Worm (Caenorhabditis elegans) whole organism, mixed stage, embryonic: Measurements from ENCODE around the gene F47D12.9.

ENCODE experiments used
- M03D4.4 ChIP-seq: sonication (generic microtip); optimal IDR thresholded peaks from 2 replicates; lab custom pipeline; 2017; ENCODE audit warnings: mild to moderate bottlenecking, missing genetic modification characterization, missing compliant biosample characterization
- bed-3 ChIP-seq: fragments of 200-800 bp; sonication (Bioruptor generic); optimal IDR thresholded peaks from 3 replicates; lab custom pipeline; 2018; ENCODE audit warnings: mild to moderate bottlenecking, missing genetic modification characterization, moderate library complexity, missing compliant biosample characterization
- blmp-1 ChIP-seq: fragments of 150-350 bp; optimal IDR thresholded peaks from 2 replicates; lab custom pipeline; 2014; ENCODE audit warnings: missing biosample characterization, missing genetic modification characterization
- ceh-43 ChIP-seq: fragments of 200-800 bp; sonication (Bioruptor generic); optimal IDR thresholded peaks from 2 replicates; lab custom pipeline; 2018; ENCODE audit warnings: mild to moderate bottlenecking, missing genetic modification characterization, moderate library complexity, missing compliant biosample characterization
- ceh-83 ChIP-seq: fragments of 200-800 bp; sonication (Bioruptor generic); optimal IDR thresholded peaks from 2 replicates; lab custom pipeline; 2018; ENCODE audit warnings: mild to moderate bottlenecking, missing genetic modification characterization, missing compliant biosample characterization
- ces-1 ChIP-seq: fragments of 150-350 bp; optimal IDR thresholded peaks from 2 replicates; lab custom pipeline; 2014; ENCODE audit warnings: missing biosample characterization, missing genetic modification reagents, missing genetic modification characterization
- cnd-1 ChIP-seq: fragments of 200-800 bp; sonication (Bioruptor generic); optimal IDR thresholded peaks from 2 replicates; lab custom pipeline; 2018; ENCODE audit warnings: mild to moderate bottlenecking, missing genetic modification characterization, missing compliant biosample characterization
- drap-1 ChIP-seq: fragments of 200-800 bp; sonication (Bioruptor generic); optimal IDR thresholded peaks from 3 replicates; lab custom pipeline; 2018; ENCODE audit warnings: mild to moderate bottlenecking, missing genetic modification characterization, missing compliant biosample characterization
- elt-1 ChIP-seq: sonication (generic microtip); optimal IDR thresholded peaks from 2 replicates; lab custom pipeline; 2017; ENCODE audit warnings: missing genetic modification characterization, mild to moderate bottlenecking, missing compliant biosample characterization, antibody characterized with exemption, moderate library complexity, borderline replicate concordance; ENCODE audit not compliant: insufficient read depth
- flh-1 ChIP-seq: fragments of 200-800 bp; sonication (Bioruptor generic); optimal IDR thresholded peaks from 2 replicates; lab custom pipeline; 2018; ENCODE audit warnings: mild to moderate bottlenecking, missing genetic modification characterization, moderate library complexity, missing compliant biosample characterization
- ham-2 ChIP-seq: fragments of 200-800 bp; sonication (Bioruptor generic); optimal IDR thresholded peaks from 2 replicates; lab custom pipeline; 2018; ENCODE audit warnings: mild to moderate bottlenecking, missing genetic modification characterization, missing compliant biosample characterization
- hlh-1 ChIP-seq: fragments of 150-350 bp; optimal IDR thresholded peaks from 2 replicates; lab custom pipeline; 2014; ENCODE audit warnings: missing biosample characterization, missing genetic modification reagents, missing genetic modification characterization
- lin-13 ChIP-seq: fragments of 150-350 bp; optimal IDR thresholded peaks from 2 replicates; lab custom pipeline; 2014; ENCODE audit warnings: missing biosample characterization, missing genetic modification characterization
- lin-32 ChIP-seq: fragments of 200-800 bp; sonication (Bioruptor generic); optimal IDR thresholded peaks from 2 replicates; lab custom pipeline; 2018; ENCODE audit warnings: mild to moderate bottlenecking, missing genetic modification characterization, missing compliant biosample characterization
- lsy-2 ChIP-seq: fragments of 150-350 bp; optimal IDR thresholded peaks from 2 replicates; lab custom pipeline; 2014; ENCODE audit warnings: missing biosample characterization, missing genetic modification characterization
- mep-1 ChIP-seq: fragments of 150-350 bp; optimal IDR thresholded peaks from 2 replicates; lab custom pipeline; 2017; ENCODE audit warnings: missing biosample characterization, missing genetic modification reagents, missing genetic modification characterization, inconsistent platforms
- mls-2 ChIP-seq: sonication (generic microtip); optimal IDR thresholded peaks from 2 replicates; lab custom pipeline; 2016; ENCODE audit warnings: mild to moderate bottlenecking, missing genetic modification characterization, moderate library complexity, missing compliant biosample characterization
- nhr-12 ChIP-seq: fragments of 150-350 bp; optimal IDR thresholded peaks from 2 replicates; lab custom pipeline; 2014; ENCODE audit warnings: missing biosample characterization, missing genetic modification characterization
- nhr-2 ChIP-seq: fragments of 150-350 bp; optimal IDR thresholded peaks from 2 replicates; lab custom pipeline; 2014; ENCODE audit warnings: missing biosample characterization, missing genetic modification characterization
- nhr-28 ChIP-seq: fragments of 150-350 bp; optimal IDR thresholded peaks from 2 replicates; lab custom pipeline; 2014; ENCODE audit warnings: missing biosample characterization, missing genetic modification characterization
- nhr-76 ChIP-seq: sonication (generic microtip); optimal IDR thresholded peaks from 2 replicates; lab custom pipeline; 2017; ENCODE audit warnings: missing biosample characterization, missing genetic modification characterization
- pha-4 ChIP-seq: fragments of 150-350 bp; optimal IDR thresholded peaks from 2 replicates; lab custom pipeline; 2018; ENCODE audit warnings: missing biosample characterization, missing genetic modification reagents, missing genetic modification characterization
- sem-2 ChIP-seq: fragments of 200-800 bp; sonication (Bioruptor generic); optimal IDR thresholded peaks from 2 replicates; lab custom pipeline; 2018; ENCODE audit warnings: mild to moderate bottlenecking, missing genetic modification characterization, missing compliant biosample characterization
- snpc-4 ChIP-seq: fragments of 150-350 bp; optimal IDR thresholded peaks from 2 replicates; lab custom pipeline; 2014; ENCODE audit warnings: missing biosample characterization, missing genetic modification characterization
- sptf-1 ChIP-seq: sonication (generic microtip); optimal IDR thresholded peaks from 2 replicates; lab custom pipeline; 2017; ENCODE audit warnings: mild to moderate bottlenecking, missing genetic modification characterization, moderate library complexity, missing compliant biosample characterization
- tbx-8 ChIP-seq: fragments of 200-800 bp; sonication (Bioruptor generic); optimal IDR thresholded peaks from 2 replicates; lab custom pipeline; 2018; ENCODE audit warnings: mild to moderate bottlenecking, missing genetic modification characterization, moderate library complexity, missing compliant biosample characterization
- unc-120 ChIP-seq: sonication (generic microtip); optimal IDR thresholded peaks from 2 replicates; lab custom pipeline; 2017; ENCODE audit warnings: missing genetic modification characterization, missing compliant biosample characterization; ENCODE audit not compliant: poor library complexity, severe bottlenecking
- unc-39 ChIP-seq: fragments of 150-350 bp; optimal IDR thresholded peaks from 2 replicates; lab custom pipeline; 2014; ENCODE audit warnings: missing biosample characterization, missing genetic modification characterization
- zip-8 ChIP-seq: fragments of 150-350 bp; optimal IDR thresholded peaks from 2 replicates; lab custom pipeline; 2014; ENCODE audit warnings: missing biosample characterization, missing genetic modification characterization
- ztf-11 ChIP-seq: fragments of 150-350 bp; optimal IDR thresholded peaks from 2 replicates; lab custom pipeline; 2014; ENCODE audit warnings: missing biosample characterization, missing genetic modification characterization

Gene F47D12.9

ce11 chrIII:6341878-6342453 lies 38.8 kb upstream of the F47D12.9 start, which contains the start of gene rpn-13:
rpn-13 (minus strand) TSS chrIII:6341928.
- TF ChIP-seq nhr-76 (tag; lab: Kevin White, UChicago): no peak
- peak; percentile 10 for TF ChIP-seq pha-4 (tag; lab: Kevin White, UChicago)
- no peak for TF ChIP-seq bed-3 (GFP tag; lab: Kevin White, UChicago)
- no peak for TF ChIP-seq ceh-83 (GFP tag; lab: Kevin White, UChicago)
- peak; percentile 33 for TF ChIP-seq ces-1 (GFP tag; lab: Kevin White, UChicago)
- peak; percentile 43 for TF ChIP-seq M03D4.4 (tag; lab: Kevin White, UChicago)
- TF ChIP-seq lin-32: no peak
- TF ChIP-seq drap-1 (GFP tag; lab: Kevin White, UChicago): peak; percentile 42
- TF ChIP-seq unc-120 (tag; lab: Kevin White, UChicago): peak; percentile 95
- peak; percentile 97 for TF ChIP-seq lsy-2
- TF ChIP-seq lin-13 (tag; lab: Kevin White, UChicago): peak; percentile 31
- peak; percentile 0 for TF ChIP-seq ceh-43

DNA sequence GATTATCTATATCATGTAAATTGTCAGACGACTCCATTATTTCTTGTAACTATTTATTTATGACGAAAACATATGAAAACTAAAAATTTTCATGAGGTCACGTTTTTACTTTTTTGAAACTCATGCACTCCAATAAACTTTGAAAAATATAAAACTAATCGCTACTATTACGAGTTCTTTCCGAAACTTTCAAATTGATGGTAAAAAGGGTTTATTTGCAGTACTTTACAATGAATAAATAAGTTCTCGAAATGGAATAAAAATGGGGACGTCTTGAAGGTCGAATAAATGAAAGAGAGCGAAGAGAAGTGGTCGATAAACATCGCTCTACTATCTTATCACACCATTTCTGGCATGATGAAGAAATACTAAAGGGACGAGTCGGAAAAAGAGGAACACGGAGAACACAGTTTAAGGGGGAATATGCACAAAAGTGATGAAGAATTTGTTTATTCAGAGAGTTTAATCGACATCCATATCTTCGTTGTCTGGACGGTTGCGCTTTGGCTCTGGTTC lies 36.8 kb upstream of the F47D12.9 start, which contains the start of gene let-767:
Gene let-767 (minus strand): TSS at position 51 of the 516 bp plus-strand sequence.
- TF ChIP-seq ham-2 (GFP tag; lab: Kevin White, UChicago): no peak
- no peak for TF ChIP-seq mls-2
- no peak for TF ChIP-seq ceh-83 (GFP tag; lab: Kevin White, UChicago)
- TF ChIP-seq sem-2 (GFP tag; lab: Kevin White, UChicago): no peak
- no peak for TF ChIP-seq lin-32
- TF ChIP-seq snpc-4 (tag; lab: Kevin White, UChicago): no peak
- TF ChIP-seq lsy-2: no peak
- TF ChIP-seq hlh-1 (tag; lab: Kevin White, UChicago): no peak
- TF ChIP-seq unc-120 (tag; lab: Kevin White, UChicago): no peak
- TF ChIP-seq mep-1 (tag; lab: Kevin White, UChicago): no peak
- no peak for TF ChIP-seq flh-1 (GFP tag; lab: Kevin White, UChicago)
- no peak for TF ChIP-seq zip-8 (tag; lab: Kevin White, UChicago)

DNA sequence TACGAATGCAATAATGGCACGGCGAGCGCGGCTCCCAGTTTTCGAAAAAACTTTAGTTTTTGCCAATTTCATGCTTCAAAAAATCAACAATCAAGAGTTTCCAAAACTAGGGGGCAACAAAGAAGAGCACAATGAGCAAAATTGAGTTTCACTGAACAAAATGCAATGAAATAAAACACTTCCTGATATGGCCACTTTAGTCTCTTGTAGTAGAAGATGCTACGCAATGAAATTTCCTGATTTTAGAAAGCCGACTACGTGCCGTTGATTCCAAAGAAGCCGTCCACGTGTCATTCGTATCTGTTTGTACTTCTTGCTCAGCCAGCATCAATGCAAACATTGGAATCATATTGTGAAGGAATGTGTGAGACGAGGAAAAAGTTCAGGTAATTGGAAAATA lies 31.2 kb upstream of the F47D12.9 start:
- peak; percentile 80 for TF ChIP-seq ces-1 (GFP tag; lab: Kevin White, UChicago)
- no peak for TF ChIP-seq unc-120 (tag; lab: Kevin White, UChicago)
- TF ChIP-seq, all 35 proteins: peak for 1

ce11 chrIII:6331211-6331782 lies 28.1 kb upstream of the F47D12.9 start, which contains the start of gene C56G2.4:
C56G2.4 (plus strand) TSS chrIII:6331732.
- no peak for TF ChIP-seq blmp-1 (tag; lab: Kevin White, UChicago)
- TF ChIP-seq cnd-1 (tag; lab: Kevin White, UChicago): no peak
- peak; percentile 90 for TF ChIP-seq zip-8 (tag; lab: Kevin White, UChicago)
- TF ChIP-seq, all 35 proteins: peak for 1

DNA sequence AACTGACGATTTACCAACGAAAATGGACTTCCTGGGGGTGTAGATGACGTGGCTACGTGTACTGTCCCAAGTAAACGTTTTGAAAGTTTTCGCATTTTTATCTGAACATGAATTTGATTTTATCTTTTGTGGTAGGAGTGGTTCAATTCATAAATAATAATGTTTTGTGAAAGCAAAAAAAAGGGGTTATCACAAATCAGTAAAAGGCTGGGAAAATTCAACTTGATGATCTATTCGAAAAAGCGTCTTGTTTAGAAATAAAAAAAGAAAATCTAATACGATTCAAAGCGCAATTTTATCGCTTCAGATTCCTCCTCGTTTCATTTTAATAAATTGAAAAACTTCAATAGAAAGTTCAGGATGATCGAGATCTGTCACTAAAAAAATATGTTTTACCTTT lies 21.0 kb upstream of the F47D12.9 start, which contains the start of gene C56G2.5:
Gene C56G2.5 (minus strand): TSS at position 101 of the 400 bp plus-strand sequence.
- TF ChIP-seq flh-1 (GFP tag; lab: Kevin White, UChicago) (no peak), mep-1 (tag; lab: Kevin White, UChicago) (no peak), blmp-1 (tag; lab: Kevin White, UChicago) (no peak), ceh-83 (GFP tag; lab: Kevin White, UChicago) (no peak), nhr-2 (tag; lab: Kevin White, UChicago) (no peak), lin-13 (tag; lab: Kevin White, UChicago) (no peak)

DNA sequence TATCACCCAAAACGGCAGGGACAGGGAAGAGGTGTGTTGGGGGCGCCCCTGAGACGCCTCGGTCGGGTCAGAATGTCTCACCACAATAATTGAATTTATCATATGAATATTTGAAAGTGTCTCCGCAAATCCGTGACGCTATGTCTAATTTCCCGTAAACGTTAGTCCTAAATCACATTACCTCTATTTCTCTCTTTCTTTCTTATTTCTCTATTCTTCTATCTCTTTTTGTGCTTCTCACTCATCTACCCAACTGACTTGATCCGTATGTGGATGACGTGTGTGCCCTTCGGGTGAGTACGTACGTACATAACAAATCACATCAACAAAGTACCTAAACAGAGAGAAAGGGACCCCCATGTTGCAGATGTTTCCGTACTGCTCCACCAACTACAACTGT lies 14.2 kb upstream of the F47D12.9 start:
- TF ChIP-seq ceh-43: no peak
- no peak for TF ChIP-seq nhr-12 (tag; lab: Kevin White, UChicago)
- peak; percentile 98 for TF ChIP-seq ces-1 (GFP tag; lab: Kevin White, UChicago)
- no peak for TF ChIP-seq flh-1 (GFP tag; lab: Kevin White, UChicago)

- no peak for TF ChIP-seq cnd-1 (tag; lab: Kevin White, UChicago)
- no peak for TF ChIP-seq lin-13 (tag; lab: Kevin White, UChicago)
- no peak for TF ChIP-seq zip-8 (tag; lab: Kevin White, UChicago)
- no peak for TF ChIP-seq flh-1 (GFP tag; lab: Kevin White, UChicago)
- no peak for TF ChIP-seq ceh-43
- no peak for TF ChIP-seq sptf-1 (tag; lab: Kevin White, UChicago)
- TF ChIP-seq ztf-11: no peak
- TF ChIP-seq drap-1 (GFP tag; lab: Kevin White, UChicago): no peak
- no peak for TF ChIP-seq tbx-8 (GFP tag; lab: Kevin White, UChicago)
- no peak for TF ChIP-seq nhr-12 (tag; lab: Kevin White, UChicago)
- no peak for TF ChIP-seq elt-1 (tag; lab: Kevin White, UChicago)
- TF ChIP-seq unc-39 (tag; lab: Kevin White, UChicago): no peak
- no peak for TF ChIP-seq unc-120 (tag; lab: Kevin White, UChicago)
- no peak for TF ChIP-seq ceh-83 (GFP tag; lab: Kevin White, UChicago)
- TF ChIP-seq bed-3 (GFP tag; lab: Kevin White, UChicago): no peak
- TF ChIP-seq nhr-28 (tag; lab: Kevin White, UChicago): no peak
- TF ChIP-seq sem-2 (GFP tag; lab: Kevin White, UChicago): no peak
- TF ChIP-seq ham-2 (GFP tag; lab: Kevin White, UChicago): no peak
- TF ChIP-seq hlh-1 (tag; lab: Kevin White, UChicago): no peak
Observed at ce11 chrIII:6316795-6317194, 13.6 kb upstream of the F47D12.9 start.
